Worm (Caenorhabditis elegans) whole organism, L4 larva: ENCODE results near the gene fbxc-7.

ENCODE experiments used
- D1046.2 ChIP-seq: fragments of 200-800 bp; sonication (Bioruptor generic); IDR thresholded peaks from 2 replicates; pipeline ENCODE4 v1.3.6; 2022; ENCODE audit warnings: missing genetic modification characterization, missing compliant biosample characterization
- R02D3.7 ChIP-seq: fragments of 150-350 bp; sonication (generic microtip); optimal IDR thresholded peaks from 3 replicates; lab custom pipeline; 2014; ENCODE audit warnings: missing biosample characterization, missing genetic modification characterization
- Y48G9A.11 ChIP-seq: fragments of 200-800 bp; sonication (Bioruptor generic); IDR thresholded peaks from 2 replicates; pipeline ENCODE4 v1.3.6; 2022; ENCODE audit warnings: missing genetic modification reagents, missing genetic modification characterization, missing compliant biosample characterization
- ZK546.5 ChIP-seq, 2 experiments: sonication (generic microtip); optimal IDR thresholded peaks; 2 replicates each; lab custom pipeline; 2017; ENCODE audit warnings: missing biosample characterization in 2 of 2, missing genetic modification characterization in 2 of 2
- arid-1 ChIP-seq: fragments of 200-800 bp; sonication (Bioruptor generic); conservative IDR thresholded peaks from 2 replicates; pipeline ENCODE4 v1.3.6; 2022; ENCODE audit warnings: missing genetic modification reagents, missing genetic modification characterization, missing compliant biosample characterization
- ceh-20 ChIP-seq: fragments of 200-800 bp; sonication (Bioruptor generic); IDR thresholded peaks from 2 replicates; pipeline ENCODE4 v1.3.6; 2022; ENCODE audit warnings: missing genetic modification reagents, missing genetic modification characterization, missing compliant biosample characterization
- ceh-82 ChIP-seq: sonication (generic microtip); optimal IDR thresholded peaks from 2 replicates; lab custom pipeline; 2017; ENCODE audit warnings: missing biosample characterization, missing genetic modification characterization
- daf-16 ChIP-seq, 3 experiments: sonication (generic microtip); optimal IDR thresholded peaks; 2 replicates each; lab custom pipeline; 2016 to 2017; ENCODE audit warnings: missing genetic modification characterization in 3 of 3, missing genetic modification reagents in 3 of 3, mild to moderate bottlenecking in 2 of 3, missing compliant biosample characterization in 2 of 3, missing biosample characterization in 1 of 3, moderate library complexity in 1 of 3
- dmd-6 ChIP-seq: fragments of 200-800 bp; sonication (Bioruptor generic); IDR thresholded peaks from 2 replicates; pipeline ENCODE4 v1.3.6; 2022; ENCODE audit warnings: missing genetic modification reagents, missing genetic modification characterization, missing compliant biosample characterization
- dmd-8 ChIP-seq: fragments of 200-800 bp; sonication (Bioruptor generic); IDR thresholded peaks from 2 replicates; pipeline ENCODE4 v1.3.6; 2022; ENCODE audit warnings: missing genetic modification characterization, missing compliant biosample characterization
- dpl-1 ChIP-seq: fragments of 150-350 bp; optimal IDR thresholded peaks from 2 replicates; lab custom pipeline; 2014; ENCODE audit warnings: missing biosample characterization, missing genetic modification reagents, missing genetic modification characterization
- duxl-1 ChIP-seq: sonication (generic microtip); optimal IDR thresholded peaks from 2 replicates; lab custom pipeline; 2016; ENCODE audit warnings: mild to moderate bottlenecking, missing genetic modification characterization, moderate library complexity, missing compliant biosample characterization; ENCODE audit not compliant: poor library complexity
- fos-1 ChIP-seq: fragments of 150-350 bp; optimal IDR thresholded peaks from 2 replicates; lab custom pipeline; 2014; ENCODE audit warnings: missing biosample characterization, missing genetic modification characterization
- gei-8 ChIP-seq: fragments of 200-800 bp; sonication (Bioruptor generic); optimal IDR thresholded peaks from 2 replicates; lab custom pipeline; 2018; ENCODE audit warnings: mild to moderate bottlenecking, missing genetic modification characterization, missing compliant biosample characterization
- hlh-11 ChIP-seq: fragments of 200-800 bp; sonication (Bioruptor generic); optimal IDR thresholded peaks from 2 replicates; lab custom pipeline; 2018; ENCODE audit warnings: mild to moderate bottlenecking, missing genetic modification characterization, missing compliant biosample characterization
- jun-1 ChIP-seq: fragments of 150-350 bp; optimal IDR thresholded peaks from 2 replicates; lab custom pipeline; 2014; ENCODE audit warnings: missing biosample characterization, missing genetic modification reagents, missing genetic modification characterization
- lim-7 ChIP-seq: fragments of 200-800 bp; sonication (Bioruptor generic); IDR thresholded peaks from 2 replicates; pipeline ENCODE4 v1.3.6; 2022; ENCODE audit warnings: missing genetic modification characterization, missing compliant biosample characterization
- lin-1 ChIP-seq: fragments of 200-800 bp; sonication (Bioruptor generic); IDR thresholded peaks from 2 replicates; pipeline ENCODE4 v1.3.6; 2022; ENCODE audit warnings: missing genetic modification reagents, missing genetic modification characterization, missing compliant biosample characterization
- lin-15B ChIP-seq: fragments of 150-350 bp; sonication (generic microtip); optimal IDR thresholded peaks from 3 replicates; lab custom pipeline; 2014; ENCODE audit warnings: missing biosample characterization, missing genetic modification characterization
- lin-38 ChIP-seq: fragments of 200-800 bp; sonication (Bioruptor generic); IDR thresholded peaks from 2 replicates; pipeline ENCODE4 v1.3.6; 2022; ENCODE audit warnings: missing genetic modification reagents, missing genetic modification characterization, missing compliant biosample characterization
- mdl-1 ChIP-seq, 2 experiments: fragments of 150-350 bp in 1 of 2; sonication (generic microtip) in 1 of 2; optimal IDR thresholded peaks; 2 replicates each; lab custom pipeline; 2014 to 2017; ENCODE audit warnings: missing biosample characterization in 2 of 2, missing genetic modification characterization in 2 of 2
- mes-2 ChIP-seq: sonication (generic microtip); optimal IDR thresholded peaks from 2 replicates; lab custom pipeline; 2016; ENCODE audit warnings: missing genotype, mild to moderate bottlenecking, missing genetic modification characterization, missing compliant biosample characterization; ENCODE audit not compliant: poor library complexity, severe bottlenecking
- mxl-3 ChIP-seq: fragments of 200-800 bp; sonication (Bioruptor generic); optimal IDR thresholded peaks from 2 replicates; lab custom pipeline; 2018; ENCODE audit warnings: mild to moderate bottlenecking, missing genetic modification characterization, missing compliant biosample characterization
- nhr-10 ChIP-seq: fragments of 150-350 bp; optimal IDR thresholded peaks from 2 replicates; lab custom pipeline; 2014; ENCODE audit warnings: missing biosample characterization, missing genetic modification characterization
- nhr-102 ChIP-seq: sonication (generic microtip); optimal IDR thresholded peaks from 2 replicates; lab custom pipeline; 2016; ENCODE audit warnings: mild to moderate bottlenecking, missing genetic modification characterization, moderate library complexity, missing compliant biosample characterization
- nhr-11 ChIP-seq: fragments of 150-350 bp; optimal IDR thresholded peaks from 2 replicates; lab custom pipeline; 2014; ENCODE audit warnings: missing biosample characterization, missing genetic modification characterization
- nhr-237 ChIP-seq: sonication (generic microtip); optimal IDR thresholded peaks from 2 replicates; lab custom pipeline; 2017; ENCODE audit warnings: missing biosample characterization, missing genetic modification characterization
- nhr-25 ChIP-seq: sonication (generic microtip); optimal IDR thresholded peaks from 2 replicates; lab custom pipeline; 2017; ENCODE audit warnings: missing genetic modification characterization, mild to moderate bottlenecking, missing compliant biosample characterization, antibody characterized with exemption, moderate library complexity, borderline replicate concordance; ENCODE audit not compliant: insufficient read depth
- nhr-28 ChIP-seq: fragments of 150-350 bp; optimal IDR thresholded peaks from 2 replicates; lab custom pipeline; 2014; ENCODE audit warnings: missing biosample characterization, missing genetic modification characterization
- nhr-41 ChIP-seq: fragments of 200-800 bp; sonication (Bioruptor generic); IDR thresholded peaks from 2 replicates; pipeline ENCODE4 v1.3.6; 2022; ENCODE audit warnings: missing genetic modification reagents, missing genetic modification characterization, missing compliant biosample characterization
- nhr-42 ChIP-seq: fragments of 200-800 bp; sonication (Bioruptor generic); IDR thresholded peaks from 2 replicates; pipeline ENCODE4 v1.3.6; 2022; ENCODE audit warnings: missing genetic modification characterization, missing compliant biosample characterization
- nhr-6 ChIP-seq: fragments of 150-350 bp; optimal IDR thresholded peaks from 2 replicates; lab custom pipeline; 2014; ENCODE audit warnings: missing biosample characterization, missing genetic modification characterization
- nhr-77 ChIP-seq: fragments of 150-350 bp; optimal IDR thresholded peaks from 2 replicates; lab custom pipeline; 2014; ENCODE audit warnings: missing biosample characterization, missing genetic modification characterization
- php-3 ChIP-seq: fragments of 200-800 bp; sonication (Bioruptor generic); IDR thresholded peaks from 2 replicates; pipeline ENCODE4 v1.3.6; 2022; ENCODE audit warnings: missing genetic modification reagents, missing genetic modification characterization, missing compliant biosample characterization
- pqm-1 ChIP-seq: sonication (generic microtip); optimal IDR thresholded peaks from 2 replicates; lab custom pipeline; 2017; ENCODE audit warnings: missing biosample characterization, missing genetic modification characterization
- saeg-2 ChIP-seq: fragments of 200-800 bp; sonication (Bioruptor generic); IDR thresholded peaks from 2 replicates; pipeline ENCODE4 v1.3.6; 2022; ENCODE audit warnings: missing genetic modification reagents, missing genetic modification characterization, missing compliant biosample characterization
- sdz-12 ChIP-seq: fragments of 200-800 bp; sonication (Bioruptor generic); optimal IDR thresholded peaks from 2 replicates; lab custom pipeline; 2018; ENCODE audit warnings: mild to moderate bottlenecking, missing genetic modification characterization, missing compliant biosample characterization
- set-16 ChIP-seq: fragments of 200-800 bp; sonication (Bioruptor generic); IDR thresholded peaks from 2 replicates; pipeline ENCODE4 v1.3.6; 2022; ENCODE audit warnings: missing genetic modification reagents, missing genetic modification characterization, missing compliant biosample characterization
- spr-1 ChIP-seq: sonication (generic microtip); optimal IDR thresholded peaks from 2 replicates; lab custom pipeline; 2016; ENCODE audit warnings: mild to moderate bottlenecking, missing genetic modification characterization, missing compliant biosample characterization
- tra-1 ChIP-seq: fragments of 200-800 bp; sonication (Bioruptor generic); IDR thresholded peaks from 2 replicates; pipeline ENCODE4 v1.3.6; 2022; ENCODE audit warnings: missing genetic modification reagents, missing genetic modification characterization, missing compliant biosample characterization
- unc-62 ChIP-seq, 3 experiments: fragments of 150-350 bp in 1 of 3; sonication (generic microtip); optimal IDR thresholded peaks in 2 of 3; peaks in 1 of 3; 1 replicate in 1 of 3; 2 replicates in 2 of 3; lab custom pipeline; 2014 to 2017; ENCODE audit warnings: missing biosample characterization in 3 of 3, missing genetic modification characterization in 3 of 3, missing genetic modification reagents in 3 of 3, missing genotype in 1 of 3
- zag-1 ChIP-seq: fragments of 150-350 bp; optimal IDR thresholded peaks from 2 replicates; lab custom pipeline; 2014; ENCODE audit warnings: missing biosample characterization, missing genetic modification characterization
- zfp-3 ChIP-seq: fragments of 200-800 bp; sonication (Bioruptor generic); conservative IDR thresholded peaks from 2 replicates; pipeline ENCODE4 v1.3.6; 2022; ENCODE audit warnings: missing genetic modification reagents, missing genetic modification characterization, missing compliant biosample characterization

The fbxc-7 gene

DNA sequence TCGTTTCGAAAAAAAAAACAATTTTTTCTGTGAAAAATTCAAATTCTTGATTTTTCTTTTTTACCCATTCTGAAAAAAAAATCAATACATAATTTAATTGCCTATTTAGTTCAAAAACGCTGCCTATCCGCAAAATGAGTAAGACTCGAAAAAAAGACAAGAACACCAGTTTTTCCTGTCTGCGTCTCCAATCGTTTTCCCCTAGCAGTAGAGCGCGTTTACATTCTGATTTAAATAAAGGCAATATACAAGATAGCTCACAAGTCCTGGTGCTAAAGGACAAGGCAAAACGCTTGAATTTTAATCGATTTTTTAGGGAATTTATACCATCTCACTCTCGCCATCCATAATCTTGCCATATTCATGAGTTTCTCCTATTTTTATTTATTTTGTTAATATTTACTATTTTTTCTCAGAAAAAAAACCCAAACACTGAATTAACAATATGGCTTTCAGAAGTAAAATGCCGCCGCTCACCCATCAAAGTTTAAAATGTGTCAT is 41.5 kb upstream of the fbxc-7 start, which contains the start of gene fbxc-33:
fbxc-33 (plus strand) TSS at position 451 of the 501 bp plus-strand sequence.
- TF ChIP-seq lin-38 (peak; percentile 81; the same call in 1 of the 2 replicates), lim-7 (GFP tag; lab: Robert Waterston, UW) (no peak), sdz-12 (no peak), nhr-6 (tag; lab: Kevin White, UChicago) (peak; percentile 19), nhr-102 (tag; lab: Kevin White, UChicago) (no peak), zfp-3 (no peak), mes-2 (peak; percentile 33), dpl-1 (peak; percentile 41)

DNA sequence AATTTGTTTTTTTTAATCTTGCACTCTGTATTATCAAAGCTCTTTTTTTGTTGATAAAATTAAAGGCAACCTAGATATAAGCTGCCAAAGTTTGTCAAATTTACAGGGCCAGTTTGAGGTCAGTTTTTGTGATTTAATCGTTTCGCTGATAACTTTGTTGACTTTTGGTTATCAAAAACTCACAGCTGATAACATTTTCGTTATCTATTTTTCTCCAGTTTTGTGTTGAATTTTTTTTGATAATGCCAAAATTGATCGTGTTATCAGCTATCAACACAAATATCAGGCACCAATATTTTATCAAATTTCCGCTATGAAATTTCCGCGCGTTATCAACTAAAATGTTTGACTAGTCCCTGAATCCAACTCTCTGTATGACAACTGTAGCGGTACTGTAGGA is 39.5 kb upstream of the fbxc-7 start:
- TF ChIP-seq nhr-28 (peak; percentile 95), unc-62 (GFP tag; optimal IDR thresholded peaks at IDR 0.05 in 1 of 2; lab: Kevin White, UChicago) (peak; percentile 32 to 91), unc-62 (tag; optimal IDR thresholded peaks at IDR 0.05; lab: Kevin White, UChicago) (no peak), nhr-102 (tag; lab: Kevin White, UChicago) (peak; percentile 84), lin-1 (GFP tag; lab: Robert Waterston, UW) (peak; percentile 98), php-3 (GFP tag; lab: Robert Waterston, UW) (peak; percentile 91), daf-16 (GFP tag; optimal IDR thresholded peaks at IDR 0.05; lab: Kevin White, UChicago) (peak in 1 of 2 experiments; percentile 16), daf-16 (tag; optimal IDR thresholded peaks at IDR 0.05; lab: Kevin White, UChicago) (peak; percentile 97), nhr-11 (tag; lab: Kevin White, UChicago) (no peak), jun-1 (tag; lab: Kevin White, UChicago) (peak; percentile 59), pqm-1 (tag; lab: Kevin White, UChicago) (peak; percentile 100), nhr-237 (tag; lab: Kevin White, UChicago) (no peak), R02D3.7 (no peak), duxl-1 (tag; lab: Kevin White, UChicago) (peak; percentile 20), gei-8 (GFP tag; lab: Kevin White, UChicago) (no peak), hlh-11 (peak; percentile 89), mdl-1 (tag; optimal IDR thresholded peaks at IDR 0.05; lab: Kevin White, UChicago) (peak in 1 of 2 experiments; percentile 1), ceh-20 (GFP tag; lab: Robert Waterston, UW) (peak; percentile 42; the same call in 1 of the 2 replicates), spr-1 (no peak), nhr-42 (GFP tag; lab: Robert Waterston, UW) (0 out of 2 replicates have a peak, but pooled peaks have one; percentile 32), nhr-77 (tag; lab: Kevin White, UChicago) (peak; percentile 95), nhr-6 (tag; lab: Kevin White, UChicago) (peak; percentile 79), nhr-41 (peak; percentile 85; the same call in 1 of the 2 replicates), tra-1 (peak; percentile 95), nhr-25 (tag; lab: Kevin White, UChicago) (no peak), nhr-10 (tag; lab: Kevin White, UChicago) (peak; percentile 9), dmd-6 (GFP tag; lab: Robert Waterston, UW) (peak; percentile 98), fos-1 (tag; lab: Kevin White, UChicago) (no peak)

DNA sequence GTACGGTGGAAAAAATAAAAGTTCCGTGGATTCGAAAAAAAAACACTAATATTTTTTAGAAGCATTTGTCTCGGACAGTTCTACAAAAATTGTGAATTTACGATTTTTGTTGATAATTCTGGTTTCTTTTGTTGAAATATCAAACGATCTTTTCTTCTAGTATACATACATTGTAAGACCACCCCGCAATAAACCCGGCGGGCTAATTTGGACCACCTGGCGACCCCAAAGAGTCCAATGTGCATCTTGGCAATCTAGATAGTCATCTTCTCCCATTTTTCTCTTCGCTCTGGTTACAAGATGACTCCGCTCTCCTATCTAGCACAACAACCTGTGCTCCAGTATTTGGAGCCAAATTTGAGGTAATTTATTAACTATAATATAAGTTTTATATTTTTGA is 38.9 kb upstream of the fbxc-7 start, which contains the start of gene fbxc-29:
fbxc-29 (plus strand) TSS at position 301 of the 400 bp plus-strand sequence.
- TF ChIP-seq arid-1 (GFP tag; lab: Robert Waterston, UW): no peak
- TF ChIP-seq nhr-6 (tag; lab: Kevin White, UChicago): no peak
- no peak for TF ChIP-seq R02D3.7
- TF ChIP-seq zag-1 (tag; lab: Kevin White, UChicago): no peak
- no peak for TF ChIP-seq dmd-8 (GFP tag; lab: Robert Waterston, UW)
- no peak for TF ChIP-seq nhr-28
- TF ChIP-seq ZK546.5 (tag; optimal IDR thresholded peaks at IDR 0.05; lab: Kevin White, UChicago): no peak
- TF ChIP-seq Y48G9A.11 (GFP tag; lab: Robert Waterston, UW): no peak
- TF ChIP-seq mxl-3 (GFP tag; lab: Kevin White, UChicago): no peak
- no peak for TF ChIP-seq unc-62 (GFP tag; optimal IDR thresholded peaks at IDR 0.05 in 1 of 2; lab: Kevin White, UChicago)
- no peak for TF ChIP-seq unc-62 (tag; optimal IDR thresholded peaks at IDR 0.05; lab: Kevin White, UChicago)
- no peak for TF ChIP-seq lin-15B
- TF ChIP-seq D1046.2 (GFP tag; lab: Robert Waterston, UW): no peak
- TF ChIP-seq set-16 (GFP tag; lab: Robert Waterston, UW): no peak
- no peak for TF ChIP-seq saeg-2 (GFP tag; lab: Robert Waterston, UW)
- TF ChIP-seq ceh-82 (tag; lab: Kevin White, UChicago): no peak
